Worm (Caenorhabditis elegans) whole organism, L4 larva: ENCODE data around the gene ora-1.

Experiments
- F10B5.3 ChIP-seq: sonication (generic microtip); optimal IDR thresholded peaks from 2 replicates; lab custom pipeline; 2016; ENCODE audit warnings: mild to moderate bottlenecking, missing genetic modification characterization, missing compliant biosample characterization
- F26F4.8 ChIP-seq: fragments of 200-800 bp; sonication (Bioruptor generic); conservative IDR thresholded peaks from 2 replicates; pipeline ENCODE4 v1.3.6; 2022; ENCODE audit warnings: missing genetic modification characterization, missing compliant biosample characterization
- F49E8.2 ChIP-seq: sonication (generic microtip); optimal IDR thresholded peaks from 2 replicates; lab custom pipeline; 2016; ENCODE audit warnings: missing compliant biosample characterization, mild to moderate bottlenecking, missing genetic modification characterization, borderline replicate concordance
- Y105C5A.15 ChIP-seq: fragments of 200-800 bp; sonication (Bioruptor generic); IDR thresholded peaks from 2 replicates; pipeline ENCODE4 v1.3.6; 2022; ENCODE audit warnings: missing genetic modification characterization, missing compliant biosample characterization
- Y48G9A.11 ChIP-seq: fragments of 200-800 bp; sonication (Bioruptor generic); IDR thresholded peaks from 2 replicates; pipeline ENCODE4 v1.3.6; 2022; ENCODE audit warnings: missing genetic modification reagents, missing genetic modification characterization, missing compliant biosample characterization
- ZK337.2 ChIP-seq: fragments of 200-800 bp; sonication (Bioruptor generic); IDR thresholded peaks from 2 replicates; pipeline ENCODE4 v1.3.6; 2022; ENCODE audit warnings: missing genetic modification reagents, missing genetic modification characterization, missing compliant biosample characterization
- attf-4 ChIP-seq: sonication (generic microtip); optimal IDR thresholded peaks from 3 replicates; lab custom pipeline; 2017; ENCODE audit warnings: missing biosample characterization, missing genetic modification characterization
- ceh-28 ChIP-seq: fragments of 150-350 bp; optimal IDR thresholded peaks from 2 replicates; lab custom pipeline; 2014; ENCODE audit warnings: missing biosample characterization, missing genetic modification reagents, missing genetic modification characterization
- ceh-32 ChIP-seq: sonication (generic microtip); optimal IDR thresholded peaks from 2 replicates; lab custom pipeline; 2016; ENCODE audit warnings: mild to moderate bottlenecking, missing genetic modification characterization, missing compliant biosample characterization; ENCODE audit not compliant: poor library complexity
- ceh-62 ChIP-seq: sonication (generic microtip); optimal IDR thresholded peaks from 2 replicates; lab custom pipeline; 2017; ENCODE audit warnings: missing biosample characterization, missing genetic modification characterization
- ceh-82 ChIP-seq: sonication (generic microtip); optimal IDR thresholded peaks from 2 replicates; lab custom pipeline; 2017; ENCODE audit warnings: missing biosample characterization, missing genetic modification characterization
- cey-2 ChIP-seq: sonication (generic microtip); optimal IDR thresholded peaks from 3 replicates; lab custom pipeline; 2017; ENCODE audit warnings: missing genetic modification characterization, mild to moderate bottlenecking, missing compliant biosample characterization, antibody characterized with exemption, borderline replicate concordance; ENCODE audit not compliant: insufficient read depth
- daf-16 ChIP-seq, 3 experiments: sonication (generic microtip); optimal IDR thresholded peaks; 2 replicates each; lab custom pipeline; 2016 to 2017; ENCODE audit warnings: missing genetic modification characterization in 3 of 3, missing genetic modification reagents in 3 of 3, mild to moderate bottlenecking in 2 of 3, missing compliant biosample characterization in 2 of 3, missing biosample characterization in 1 of 3, moderate library complexity in 1 of 3
- daf-8 ChIP-seq: fragments of 200-800 bp; sonication (Bioruptor generic); IDR thresholded peaks from 2 replicates; pipeline ENCODE4 v1.3.6; 2022; ENCODE audit warnings: missing genetic modification characterization, missing compliant biosample characterization
- dmd-8 ChIP-seq: fragments of 200-800 bp; sonication (Bioruptor generic); IDR thresholded peaks from 2 replicates; pipeline ENCODE4 v1.3.6; 2022; ENCODE audit warnings: missing genetic modification characterization, missing compliant biosample characterization
- dpl-1 ChIP-seq: fragments of 150-350 bp; optimal IDR thresholded peaks from 2 replicates; lab custom pipeline; 2014; ENCODE audit warnings: missing biosample characterization, missing genetic modification reagents, missing genetic modification characterization
- duxl-1 ChIP-seq: sonication (generic microtip); optimal IDR thresholded peaks from 2 replicates; lab custom pipeline; 2016; ENCODE audit warnings: mild to moderate bottlenecking, missing genetic modification characterization, moderate library complexity, missing compliant biosample characterization; ENCODE audit not compliant: poor library complexity
- dve-1 ChIP-seq: sonication (generic microtip); optimal IDR thresholded peaks from 2 replicates; lab custom pipeline; 2017; ENCODE audit warnings: antibody characterized with exemption, mild to moderate bottlenecking, missing genetic modification characterization, missing compliant biosample characterization; ENCODE audit not compliant: insufficient read depth
- egl-43 ChIP-seq: fragments of 200-800 bp; sonication (Bioruptor generic); IDR thresholded peaks from 2 replicates; pipeline ENCODE4 v1.3.6; 2022; ENCODE audit warnings: missing genetic modification reagents, missing genetic modification characterization, missing compliant biosample characterization
- fkh-10 ChIP-seq: fragments of 150-350 bp; optimal IDR thresholded peaks from 2 replicates; lab custom pipeline; 2014; ENCODE audit warnings: missing biosample characterization, missing genetic modification reagents, missing genetic modification characterization
- hmg-1.1 ChIP-seq: fragments of 200-800 bp; sonication (Bioruptor generic); IDR thresholded peaks from 2 replicates; pipeline ENCODE4 v1.3.6; 2022; ENCODE audit warnings: missing genetic modification reagents, missing genetic modification characterization, missing compliant biosample characterization
- jun-1 ChIP-seq: fragments of 150-350 bp; optimal IDR thresholded peaks from 2 replicates; lab custom pipeline; 2014; ENCODE audit warnings: missing biosample characterization, missing genetic modification reagents, missing genetic modification characterization
- lin-13 ChIP-seq: fragments of 150-350 bp; optimal IDR thresholded peaks from 2 replicates; lab custom pipeline; 2014; ENCODE audit warnings: missing biosample characterization, missing genetic modification reagents, missing genetic modification characterization
- lin-15B ChIP-seq: fragments of 150-350 bp; sonication (generic microtip); optimal IDR thresholded peaks from 3 replicates; lab custom pipeline; 2014; ENCODE audit warnings: missing biosample characterization, missing genetic modification characterization
- lin-29 ChIP-seq: fragments of 200-800 bp; sonication (Bioruptor generic); IDR thresholded peaks from 2 replicates; pipeline ENCODE4 v1.3.6; 2022; ENCODE audit warnings: missing genetic modification reagents, missing genetic modification characterization, missing compliant biosample characterization
- lin-38 ChIP-seq: fragments of 200-800 bp; sonication (Bioruptor generic); IDR thresholded peaks from 2 replicates; pipeline ENCODE4 v1.3.6; 2022; ENCODE audit warnings: missing genetic modification reagents, missing genetic modification characterization, missing compliant biosample characterization
- lin-39 ChIP-seq: fragments of 150-350 bp; optimal IDR thresholded peaks from 2 replicates; lab custom pipeline; 2014; ENCODE audit warnings: missing biosample characterization, missing genetic modification reagents, missing genetic modification characterization
- lsy-2 ChIP-seq, 2 experiments: fragments of 150-350 bp in 1 of 2; sonication (generic microtip) in 1 of 2; optimal IDR thresholded peaks; 2 replicates each; lab custom pipeline; 2014 to 2017; ENCODE audit warnings: missing biosample characterization in 2 of 2, missing genetic modification characterization in 2 of 2
- madf-5 ChIP-seq, 2 experiments: fragments of 200-800 bp; sonication (Bioruptor generic); IDR thresholded peaks; 2 replicates each; pipeline ENCODE4 v1.3.6; 2022; ENCODE audit warnings: missing compliant biosample characterization in 2 of 2, missing genetic modification characterization in 2 of 2
- mdt-29 ChIP-seq: fragments of 200-800 bp; sonication (Bioruptor generic); IDR thresholded peaks from 2 replicates; pipeline ENCODE4 v1.3.6; 2022; ENCODE audit warnings: missing genetic modification reagents, missing genetic modification characterization, missing compliant biosample characterization
- mxl-3 ChIP-seq: fragments of 200-800 bp; sonication (Bioruptor generic); optimal IDR thresholded peaks from 2 replicates; lab custom pipeline; 2018; ENCODE audit warnings: mild to moderate bottlenecking, missing genetic modification characterization, missing compliant biosample characterization
- nhr-102 ChIP-seq: sonication (generic microtip); optimal IDR thresholded peaks from 2 replicates; lab custom pipeline; 2016; ENCODE audit warnings: mild to moderate bottlenecking, missing genetic modification characterization, moderate library complexity, missing compliant biosample characterization
- nhr-111 ChIP-seq: fragments of 200-800 bp; sonication (Bioruptor generic); optimal IDR thresholded peaks from 2 replicates; lab custom pipeline; 2018; ENCODE audit warnings: mild to moderate bottlenecking, missing genetic modification characterization, missing compliant biosample characterization
- nhr-41 ChIP-seq: fragments of 200-800 bp; sonication (Bioruptor generic); IDR thresholded peaks from 2 replicates; pipeline ENCODE4 v1.3.6; 2022; ENCODE audit warnings: missing genetic modification reagents, missing genetic modification characterization, missing compliant biosample characterization
- pha-4 ChIP-seq, 2 experiments: fragments of 150-350 bp in 1 of 2; fragments of 200-800 bp in 1 of 2; sonication (Bioruptor generic) in 1 of 2; IDR thresholded peaks in 1 of 2; optimal IDR thresholded peaks in 1 of 2; 2 replicates each; pipeline versions ENCODE4 v1.3.6 to Lab custom; 2014 to 2022; ENCODE audit warnings: missing genetic modification characterization in 2 of 2, missing genetic modification reagents in 2 of 2, missing biosample characterization in 1 of 2, missing compliant biosample characterization in 1 of 2
- php-3 ChIP-seq: fragments of 200-800 bp; sonication (Bioruptor generic); IDR thresholded peaks from 2 replicates; pipeline ENCODE4 v1.3.6; 2022; ENCODE audit warnings: missing genetic modification reagents, missing genetic modification characterization, missing compliant biosample characterization
- pqm-1 ChIP-seq: sonication (generic microtip); optimal IDR thresholded peaks from 2 replicates; lab custom pipeline; 2017; ENCODE audit warnings: missing biosample characterization, missing genetic modification characterization
- set-16 ChIP-seq: fragments of 200-800 bp; sonication (Bioruptor generic); IDR thresholded peaks from 2 replicates; pipeline ENCODE4 v1.3.6; 2022; ENCODE audit warnings: missing genetic modification reagents, missing genetic modification characterization, missing compliant biosample characterization
- snpc-1.2 ChIP-seq: fragments of 200-800 bp; sonication (Bioruptor generic); IDR thresholded peaks from 2 replicates; pipeline ENCODE4 v1.3.6; 2022; ENCODE audit warnings: missing genetic modification reagents, missing genetic modification characterization, missing compliant biosample characterization
- tag-97 ChIP-seq: fragments of 200-800 bp; sonication (Bioruptor generic); IDR thresholded peaks from 2 replicates; pipeline ENCODE4 v1.3.6; 2022; ENCODE audit warnings: missing genetic modification characterization, missing compliant biosample characterization
- unc-130 ChIP-seq: sonication (generic microtip); optimal IDR thresholded peaks from 2 replicates; lab custom pipeline; 2016; ENCODE audit warnings: missing genetic modification reagents, missing genetic modification characterization, missing compliant biosample characterization
- unc-62 ChIP-seq, 3 experiments: fragments of 150-350 bp in 1 of 3; sonication (generic microtip); optimal IDR thresholded peaks in 2 of 3; peaks in 1 of 3; 1 replicate in 1 of 3; 2 replicates in 2 of 3; lab custom pipeline; 2014 to 2017; ENCODE audit warnings: missing biosample characterization in 3 of 3, missing genetic modification characterization in 3 of 3, missing genetic modification reagents in 3 of 3, missing genotype in 1 of 3
- ztf-7 ChIP-seq: fragments of 150-350 bp; optimal IDR thresholded peaks from 2 replicates; lab custom pipeline; 2014; ENCODE audit warnings: missing biosample characterization, missing genetic modification characterization

ora-1 gene

ce11 chrIV:7956643-7957317 lies 20.9 kb upstream of the ora-1 start, which contains the start of gene csr-1:
csr-1 (plus strand) TSS chrIV:7957267.
- no peak for TF ChIP-seq ZK337.2
- no peak for TF ChIP-seq nhr-111 (GFP tag; lab: Kevin White, UChicago)
- no peak for TF ChIP-seq set-16
- TF ChIP-seq php-3, result peak; percentile 74
- TF ChIP-seq daf-16 (GFP tag; optimal IDR thresholded peaks at IDR 0.05; lab: Kevin White, UChicago), result no peak
- peak; percentile 61 for TF ChIP-seq daf-16 (tag; optimal IDR thresholded peaks at IDR 0.05; lab: Kevin White, UChicago)
- TF ChIP-seq pha-4 (GFP tag; IDR thresholded peaks at IDR 0.05; lab: Robert Waterston, UW), result no peak
- no peak for TF ChIP-seq pha-4 (tag; optimal IDR thresholded peaks at IDR 0.05; lab: Kevin White, UChicago)
- TF ChIP-seq tag-97 (GFP tag; lab: Robert Waterston, UW), result no peak
- TF ChIP-seq dve-1 (tag; lab: Kevin White, UChicago), result peak; percentile 43

ce11 chrIV:7957504-7957903 lies 20.2 kb upstream of the ora-1 start, which contains the start of gene frpr-10:
frpr-10 (plus strand) TSS chrIV:7957804.
- TF ChIP-seq egl-43 (GFP tag; lab: Robert Waterston, UW) (0 out of 2 replicates have a peak, but pooled peaks have one; percentile 27), unc-62 (GFP tag; optimal IDR thresholded peaks at IDR 0.05 in 1 of 2; lab: Kevin White, UChicago) (peak in 1 of 2 experiments; percentile 45), unc-62 (tag; optimal IDR thresholded peaks at IDR 0.05; lab: Kevin White, UChicago) (no peak), unc-130 (GFP tag; lab: Kevin White, UChicago) (no peak), hmg-1.1 (GFP tag; lab: Robert Waterston, UW) (no peak), dmd-8 (GFP tag; lab: Robert Waterston, UW) (no peak), daf-8 (GFP tag; lab: Robert Waterston, UW) (no peak), set-16 (0 out of 2 replicates have a peak, but pooled peaks have one; percentile 14)

- TF ChIP-seq F10B5.3 (tag; lab: Kevin White, UChicago), result no peak
- no peak for TF ChIP-seq madf-5 (GFP tag; IDR thresholded peaks at IDR 0.05; lab: Robert Waterston, UW)
- TF ChIP-seq dve-1 (tag; lab: Kevin White, UChicago), result no peak
- TF ChIP-seq mdt-29 (GFP tag; lab: Robert Waterston, UW), result no peak
- no peak for TF ChIP-seq F26F4.8 (GFP tag; lab: Robert Waterston, UW)
- peak; percentile 30; the same call in 1 of the 2 replicates for TF ChIP-seq lin-38 (GFP tag; lab: Robert Waterston, UW)
- no peak for TF ChIP-seq dmd-8 (GFP tag; lab: Robert Waterston, UW)
- TF ChIP-seq lin-15B, result no peak
- no peak for TF ChIP-seq ceh-82
- TF ChIP-seq duxl-1 (tag; lab: Kevin White, UChicago), result no peak
- TF ChIP-seq unc-130 (GFP tag; lab: Kevin White, UChicago), result peak; percentile 75
- no peak for TF ChIP-seq pqm-1 (tag; lab: Kevin White, UChicago)
- TF ChIP-seq F49E8.2 (tag; lab: Kevin White, UChicago), result peak; percentile 34
- TF ChIP-seq lin-13, result no peak
- TF ChIP-seq lin-29, result no peak
- TF ChIP-seq mxl-3 (GFP tag; lab: Kevin White, UChicago), result no peak
- TF ChIP-seq attf-4 (tag; lab: Kevin White, UChicago), result no peak
- TF ChIP-seq lin-39 (tag; lab: Kevin White, UChicago), result no peak
- TF ChIP-seq nhr-102 (tag; lab: Kevin White, UChicago), result no peak
- TF ChIP-seq snpc-1.2 (GFP tag; lab: Robert Waterston, UW), result no peak
- TF ChIP-seq jun-1 (tag; lab: Kevin White, UChicago), result no peak
- TF ChIP-seq ceh-28 (tag; lab: Kevin White, UChicago), result no peak
- no peak for TF ChIP-seq Y105C5A.15 (GFP tag; lab: Robert Waterston, UW)
- no peak for TF ChIP-seq nhr-41 (GFP tag; lab: Robert Waterston, UW)
- no peak for TF ChIP-seq ceh-62 (tag; lab: Kevin White, UChicago)
- TF ChIP-seq ceh-32 (tag; lab: Kevin White, UChicago), result no peak
- no peak for TF ChIP-seq ztf-7 (tag; lab: Kevin White, UChicago)
- no peak for TF ChIP-seq cey-2 (tag; lab: Kevin White, UChicago)
- peak in 1 of 2 experiments; percentile 26 for TF ChIP-seq lsy-2 (tag; optimal IDR thresholded peaks at IDR 0.05; lab: Kevin White, UChicago)
- TF ChIP-seq nhr-111 (GFP tag; lab: Kevin White, UChicago), result no peak
- no peak for TF ChIP-seq dpl-1 (GFP tag; lab: Kevin White, UChicago)
- TF ChIP-seq fkh-10 (GFP tag; lab: Kevin White, UChicago), result no peak
- peak; percentile 67 for TF ChIP-seq Y48G9A.11 (GFP tag; lab: Robert Waterston, UW)
Measured at ce11 chrIV:7958092-7958491, 19.6 kb upstream of the ora-1 start.
